In the genomic region with DNA sequence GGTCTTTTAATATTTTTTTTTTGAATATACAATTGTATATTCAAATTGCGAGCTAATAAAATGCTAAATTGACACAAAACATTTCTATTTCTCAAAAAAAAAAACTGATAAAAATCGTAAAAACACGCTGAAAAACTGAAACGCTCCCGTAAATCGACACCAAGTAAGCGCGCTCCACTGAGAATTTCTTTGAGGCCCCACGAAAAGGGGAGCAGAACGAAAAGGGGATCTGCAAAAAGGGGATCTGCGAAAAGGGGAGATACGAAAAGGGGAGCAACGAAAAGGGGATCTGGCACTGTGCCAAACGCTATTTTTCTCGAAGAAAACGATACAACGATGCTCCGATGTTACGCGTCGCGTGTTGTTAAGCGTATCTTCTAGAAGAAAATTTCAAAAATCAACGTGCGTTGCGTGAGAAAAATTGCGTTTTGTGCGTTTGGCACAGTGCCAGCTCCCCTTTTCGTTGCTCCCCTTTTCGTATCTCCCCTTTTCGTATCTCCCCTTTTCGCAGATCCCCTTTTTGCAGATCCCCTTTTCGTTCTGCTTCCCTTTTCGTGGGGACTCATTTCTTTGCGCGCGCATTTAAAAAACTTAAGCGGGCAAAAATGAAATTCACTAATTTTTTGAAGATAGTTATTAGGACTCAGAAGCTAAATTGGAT, we compare ENCODE assay signal across 2 worm cellular contexts.
A peak's percentile ranks its signal among the peaks of the same experiment; 100 is the strongest.
TF ChIP-seq lines count a peak whose summit lies in the region.
"Not testable (repeated sequence)": the region's sequence is repeated elsewhere in the genome, so short reads cannot be mapped to it uniquely, and the experiment has no call there.

No protein-coding gene starts in this region.

TF ChIP-seq in whole organism, L4 larva, 104 proteins besides CTCF, POLR2A, EP300 and RAD21 (continued from another document):
- TF ChIP-seq lin-38 (GFP tag; IDR thresholded peaks at IDR 0.05; lab: Robert Waterston, UW) (peak; percentile 96), lsy-2 (tag; optimal IDR thresholded peaks at IDR 0.05; lab: Kevin White, UChicago) (peak in 1 of 2 experiments; percentile 50), egl-43 (GFP tag; IDR thresholded peaks at IDR 0.05; lab: Robert Waterston, UW) (peak; percentile 30; the same call in 1 of the 2 replicates), daf-16 (tag; optimal IDR thresholded peaks at IDR 0.05; lab: Kevin White, UChicago) (peak; percentile 16), nhr-102 (tag; optimal IDR thresholded peaks at IDR 0.05; lab: Kevin White, UChicago) (peak; percentile 17), vab-7 (GFP tag; IDR thresholded peaks at IDR 0.05; lab: Robert Waterston, UW) (peak; percentile 76), ctbp-1 (GFP tag; IDR thresholded peaks at IDR 0.05; lab: Robert Waterston, UW) (peak; percentile 66), Y48G9A.11 (GFP tag; IDR thresholded peaks at IDR 0.05; lab: Robert Waterston, UW) (peak; percentile 92), R02D3.7 (tag; optimal IDR thresholded peaks at IDR 0.05; lab: Kevin White, UChicago) (peak; percentile 79), dmd-9 (GFP tag; IDR thresholded peaks at IDR 0.05; lab: Robert Waterston, UW) (peak; percentile 73; the same call in 1 of the 2 replicates), D1046.2 (GFP tag; IDR thresholded peaks at IDR 0.05; lab: Robert Waterston, UW) (peak; percentile 71; the same call in 1 of the 2 replicates), ZK337.2 (GFP tag; IDR thresholded peaks at IDR 0.05; lab: Robert Waterston, UW) (peak; percentile 80), mes-2 (tag; optimal IDR thresholded peaks at IDR 0.05; lab: Kevin White, UChicago; ENCODE audit: poor library complexity, severe bottlenecking) (peak; percentile 91), T20F7.1 (GFP tag; optimal IDR thresholded peaks at IDR 0.05; lab: Kevin White, UChicago) (peak; percentile 83), madf-5 (GFP tag; IDR thresholded peaks at IDR 0.05; lab: Robert Waterston, UW) (0 out of 4 replicates have a peak, but pooled peaks have one; percentile 54 to 61), snpc-1.2 (GFP tag; IDR thresholded peaks at IDR 0.05; lab: Robert Waterston, UW) (peak; percentile 45; the same call in 1 of the 2 replicates)
- TF ChIP-seq daf-16 (GFP tag; optimal IDR thresholded peaks at IDR 0.05; lab: Kevin White, UChicago) = not testable (repeated sequence)

TF ChIP-seq in whole organism, late embryonic, 69 proteins besides CTCF, POLR2A, EP300 and RAD21 (continued from another document):
- peak; percentile 65 for TF ChIP-seq syd-9 (tag; optimal IDR thresholded peaks at IDR 0.05; lab: Kevin White, UChicago)
- peak; percentile 81 for TF ChIP-seq tbx-7 (tag; optimal IDR thresholded peaks at IDR 0.05; lab: Kevin White, UChicago)
- TF ChIP-seq ahr-1 (tag; optimal IDR thresholded peaks at IDR 0.05; lab: Kevin White, UChicago) = peak; percentile 19
- TF ChIP-seq dmd-4 (tag; optimal IDR thresholded peaks at IDR 0.05; lab: Kevin White, UChicago; ENCODE audit: borderline replicate concordance) = peak; percentile 83
- TF ChIP-seq fax-1 (tag; optimal IDR thresholded peaks at IDR 0.05; lab: Kevin White, UChicago) = peak; percentile 86
- peak; percentile 63 for TF ChIP-seq zip-5 (tag; optimal IDR thresholded peaks at IDR 0.05; lab: Kevin White, UChicago)
- TF ChIP-seq unc-42 (tag; optimal IDR thresholded peaks at IDR 0.05; lab: Kevin White, UChicago) = peak; percentile 64
